Worm (Caenorhabditis elegans) whole organism, young adult: Measurements from ENCODE around the gene R10E9.2.

Experiments
- B0019.2 ChIP-seq: fragments of 200-800 bp; sonication (Bioruptor generic); conservative IDR thresholded peaks from 2 replicates; pipeline ENCODE4 v1.3.6; 2022; ENCODE audit warnings: missing genetic modification reagents, missing genetic modification characterization, missing compliant biosample characterization
- F33H1.4 ChIP-seq: fragments of 200-800 bp; sonication (Bioruptor generic); IDR thresholded peaks from 2 replicates; pipeline ENCODE4 v1.3.6; 2022; ENCODE audit warnings: missing genetic modification reagents, missing genetic modification characterization, missing compliant biosample characterization
- F57A8.1 ChIP-seq: fragments of 200-800 bp; sonication (Bioruptor generic); optimal IDR thresholded peaks from 2 replicates; lab custom pipeline; 2018; ENCODE audit warnings: mild to moderate bottlenecking, missing genetic modification characterization, moderate library complexity, missing compliant biosample characterization
- Y67H2A.10 ChIP-seq: fragments of 200-800 bp; sonication (Bioruptor generic); conservative IDR thresholded peaks from 2 replicates; pipeline ENCODE4 v1.3.6; 2022; ENCODE audit warnings: missing genetic modification reagents, missing genetic modification characterization, missing compliant biosample characterization
- ama-1 ChIP-seq, 3 experiments: fragments of 150-350 bp in 1 of 3; sonication (generic microtip) in 2 of 3; optimal IDR thresholded peaks; 2 replicates each; lab custom pipeline; 2014 to 2018; ENCODE audit warnings: missing biosample characterization in 2 of 3, missing genetic modification characterization in 2 of 3, missing genetic modification reagents in 2 of 3
- attf-6 ChIP-seq: fragments of 200-800 bp; sonication (Bioruptor generic); IDR thresholded peaks from 2 replicates; pipeline ENCODE4 v1.3.6; 2022; ENCODE audit warnings: missing genetic modification reagents, missing genetic modification characterization, missing compliant biosample characterization
- bed-1 ChIP-seq: fragments of 200-800 bp; sonication (Bioruptor generic); IDR thresholded peaks from 2 replicates; pipeline ENCODE4 v1.3.6; 2022; ENCODE audit warnings: missing genetic modification reagents, missing genetic modification characterization, missing compliant biosample characterization
- cebp-1 ChIP-seq, 2 experiments: fragments of 200-800 bp in 1 of 2; sonication (Bioruptor generic) in 1 of 2; sonication (generic microtip) in 1 of 2; IDR thresholded peaks in 1 of 2; optimal IDR thresholded peaks in 1 of 2; 2 replicates each; pipeline versions ENCODE4 v1.3.6 to Lab custom; 2017 to 2022; ENCODE audit warnings: missing compliant biosample characterization in 2 of 2, missing genetic modification characterization in 2 of 2, mild to moderate bottlenecking in 1 of 2, missing genetic modification reagents in 1 of 2, moderate library complexity in 1 of 2
- cebp-2 ChIP-seq: fragments of 200-800 bp; sonication (Bioruptor generic); IDR thresholded peaks from 2 replicates; pipeline ENCODE4 v1.3.6; 2022; ENCODE audit warnings: missing genetic modification characterization, missing compliant biosample characterization
- ceh-27 ChIP-seq: fragments of 200-800 bp; sonication (Bioruptor generic); optimal IDR thresholded peaks from 2 replicates; lab custom pipeline; 2018; ENCODE audit warnings: mild to moderate bottlenecking, missing genetic modification characterization, moderate library complexity, missing compliant biosample characterization
- ceh-79 ChIP-seq: sonication (generic microtip); optimal IDR thresholded peaks from 2 replicates; lab custom pipeline; 2017; ENCODE audit warnings: mild to moderate bottlenecking, missing genetic modification characterization, missing compliant biosample characterization
- chd-7 ChIP-seq: sonication (generic microtip); optimal IDR thresholded peaks from 2 replicates; lab custom pipeline; 2016; ENCODE audit warnings: mild to moderate bottlenecking, missing genetic modification characterization, moderate library complexity, missing compliant biosample characterization
- die-1 ChIP-seq: sonication (generic microtip); optimal IDR thresholded peaks from 2 replicates; lab custom pipeline; 2016; ENCODE audit warnings: missing genotype, mild to moderate bottlenecking, missing genetic modification characterization, missing compliant biosample characterization
- egl-18 ChIP-seq: fragments of 200-800 bp; sonication (Bioruptor generic); IDR thresholded peaks from 2 replicates; pipeline ENCODE4 v1.3.6; 2022; ENCODE audit warnings: missing genetic modification reagents, missing genetic modification characterization, missing compliant biosample characterization
- egrh-3 ChIP-seq: fragments of 200-800 bp; sonication (Bioruptor generic); IDR thresholded peaks from 2 replicates; pipeline ENCODE4 v1.3.6; 2022; ENCODE audit warnings: missing genetic modification reagents, missing genetic modification characterization, missing compliant biosample characterization
- him-1 ChIP-seq: sonication (generic microtip); optimal IDR thresholded peaks from 2 replicates; lab custom pipeline; 2016; ENCODE audit warnings: missing genotype, missing genetic modification reagents, missing genetic modification characterization, missing compliant biosample characterization
- hlh-12 ChIP-seq: sonication (generic microtip); optimal IDR thresholded peaks from 2 replicates; lab custom pipeline; 2016; ENCODE audit warnings: missing genetic modification characterization, missing compliant biosample characterization
- lag-1 ChIP-seq: fragments of 200-800 bp; sonication (Bioruptor generic); IDR thresholded peaks from 2 replicates; pipeline ENCODE4 v1.3.6; 2022; ENCODE audit warnings: missing genetic modification reagents, missing genetic modification characterization, missing compliant biosample characterization
- lin-40 ChIP-seq: sonication (generic microtip); optimal IDR thresholded peaks from 2 replicates; lab custom pipeline; 2016; ENCODE audit warnings: missing genetic modification characterization, mild to moderate bottlenecking, missing compliant biosample characterization, missing genotype, missing genetic modification reagents
- madf-10 ChIP-seq: sonication (generic microtip); optimal IDR thresholded peaks from 2 replicates; lab custom pipeline; 2016; ENCODE audit warnings: mild to moderate bottlenecking, missing genetic modification characterization, missing compliant biosample characterization
- madf-3 ChIP-seq: fragments of 200-800 bp; sonication (Bioruptor generic); IDR thresholded peaks from 2 replicates; pipeline ENCODE4 v1.3.6; 2022; ENCODE audit warnings: missing genetic modification reagents, missing genetic modification characterization, missing compliant biosample characterization
- nfya-1 ChIP-seq: sonication (generic microtip); optimal IDR thresholded peaks from 2 replicates; lab custom pipeline; 2017; ENCODE audit warnings: antibody characterized with exemption, missing compliant biosample characterization, missing genetic modification characterization, borderline replicate concordance; ENCODE audit not compliant: insufficient read depth
- nfya-2 ChIP-seq: fragments of 200-800 bp; sonication (Bioruptor generic); IDR thresholded peaks from 2 replicates; pipeline ENCODE4 v1.3.6; 2022; ENCODE audit warnings: missing genetic modification reagents, missing genetic modification characterization, missing compliant biosample characterization
- nfyb-1 ChIP-seq: fragments of 200-800 bp; sonication (Bioruptor generic); IDR thresholded peaks from 2 replicates; pipeline ENCODE4 v1.3.6; 2022; ENCODE audit warnings: missing genetic modification reagents, missing genetic modification characterization, missing compliant biosample characterization
- nhr-80 ChIP-seq: sonication (generic microtip); optimal IDR thresholded peaks from 2 replicates; lab custom pipeline; 2016; ENCODE audit warnings: missing genetic modification characterization, missing compliant biosample characterization
- rcor-1 ChIP-seq: fragments of 200-800 bp; sonication (Bioruptor generic); IDR thresholded peaks from 2 replicates; pipeline ENCODE4 v1.3.6; 2022; ENCODE audit warnings: missing genetic modification reagents, missing genetic modification characterization, missing compliant biosample characterization
- rpc-1 ChIP-seq, 2 experiments: fragments of 150-350 bp in 1 of 2; sonication (generic microtip) in 1 of 2; optimal IDR thresholded peaks; 2 replicates each; lab custom pipeline; 2014 to 2018; ENCODE audit warnings: missing biosample characterization in 1 of 2, missing genetic modification characterization in 1 of 2, missing genetic modification reagents in 1 of 2, missing genotype in 1 of 2
- snpc-1.1 ChIP-seq: sonication (generic microtip); optimal IDR thresholded peaks from 2 replicates; lab custom pipeline; 2017; ENCODE audit warnings: missing genetic modification characterization, mild to moderate bottlenecking, missing compliant biosample characterization, antibody characterized with exemption, moderate library complexity, missing genotype, missing genetic modification reagents; ENCODE audit not compliant: insufficient read depth
- snpc-4 ChIP-seq, 5 experiments: fragments of 150-350 bp in 1 of 5; sonication (generic microtip) in 4 of 5; optimal IDR thresholded peaks; 2 replicates each; lab custom pipeline; 2014 to 2018; ENCODE audit warnings: missing genetic modification characterization in 5 of 5, missing biosample characterization in 3 of 5, antibody characterized with exemption in 2 of 5, mild to moderate bottlenecking in 2 of 5, missing compliant biosample characterization in 2 of 5, missing genotype in 2 of 5, moderate library complexity in 2 of 5, missing genetic modification reagents in 1 of 5
- somi-1 ChIP-seq: fragments of 200-800 bp; sonication (Bioruptor generic); optimal IDR thresholded peaks from 2 replicates; lab custom pipeline; 2018; ENCODE audit warnings: mild to moderate bottlenecking, missing genetic modification characterization, missing compliant biosample characterization
- sptf-2 ChIP-seq: fragments of 200-800 bp; sonication (Bioruptor generic); optimal IDR thresholded peaks from 2 replicates; lab custom pipeline; 2018; ENCODE audit warnings: mild to moderate bottlenecking, missing genetic modification characterization, missing compliant biosample characterization
- tbx-9 ChIP-seq: sonication (generic microtip); optimal IDR thresholded peaks from 2 replicates; lab custom pipeline; 2016; ENCODE audit warnings: borderline replicate concordance, missing genetic modification characterization, inconsistent platforms, missing compliant biosample characterization
- unc-130 ChIP-seq: sonication (generic microtip); optimal IDR thresholded peaks from 2 replicates; lab custom pipeline; 2016; ENCODE audit warnings: missing genetic modification reagents, missing genetic modification characterization, missing compliant biosample characterization
- xnd-1 ChIP-seq: sonication (generic microtip); optimal IDR thresholded peaks from 2 replicates; lab custom pipeline; 2016; ENCODE audit warnings: missing genotype, missing genetic modification reagents, missing genetic modification characterization, missing compliant biosample characterization
- zim-3 ChIP-seq: sonication (generic microtip); optimal IDR thresholded peaks from 2 replicates; lab custom pipeline; 2017; ENCODE audit warnings: mild to moderate bottlenecking, missing genetic modification characterization, moderate library complexity, missing compliant biosample characterization
- ztf-18 ChIP-seq: sonication (generic microtip); optimal IDR thresholded peaks from 2 replicates; lab custom pipeline; 2016; ENCODE audit warnings: missing genotype, mild to moderate bottlenecking, missing genetic modification characterization, missing compliant biosample characterization
- ztf-26 ChIP-seq: sonication (generic microtip); optimal IDR thresholded peaks from 2 replicates; lab custom pipeline; 2017; ENCODE audit warnings: missing genetic modification characterization, missing compliant biosample characterization
- ztf-3 ChIP-seq: fragments of 200-800 bp; sonication (Bioruptor generic); optimal IDR thresholded peaks from 2 replicates; lab custom pipeline; 2018; ENCODE audit warnings: mild to moderate bottlenecking, missing genetic modification characterization, missing compliant biosample characterization

Gene R10E9.2

DNA sequence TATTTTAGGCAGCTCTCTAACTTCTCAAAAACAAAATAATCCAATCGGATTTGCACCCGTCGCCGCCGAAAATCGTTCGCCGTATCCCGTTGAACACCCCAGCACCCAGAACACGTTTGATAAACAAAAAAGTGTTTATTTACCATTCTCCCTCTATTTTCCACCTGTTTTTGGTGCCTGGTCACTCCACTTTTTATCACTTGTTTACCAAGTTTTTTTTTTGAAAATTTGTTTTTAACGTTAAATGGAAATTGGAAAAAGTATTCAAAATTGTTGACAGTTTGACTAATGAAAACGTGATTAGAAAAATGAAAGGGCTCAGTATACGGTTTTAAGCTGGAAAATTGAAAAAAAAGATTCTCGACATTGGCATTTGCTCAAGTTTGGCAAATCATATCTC is 10.9 kb upstream of the R10E9.2 start:
- no peak for TF ChIP-seq nfya-1 (tag; lab: Kevin White, UChicago)
- TF ChIP-seq egl-18 = no peak
- no peak for TF ChIP-seq nfya-2 (GFP tag; lab: Robert Waterston, UW)
- TF ChIP-seq ztf-18 = no peak
- TF ChIP-seq B0019.2 (GFP tag; lab: Robert Waterston, UW) = no peak
- TF ChIP-seq him-1 (tag; lab: Kevin White, UChicago) = no peak
- TF ChIP-seq Y67H2A.10 (GFP tag; lab: Robert Waterston, UW) = no peak
- no peak for TF ChIP-seq ama-1 (optimal IDR thresholded peaks at IDR 0.05; lab: Kevin White, UChicago)
- TF ChIP-seq ama-1 (GFP tag; optimal IDR thresholded peaks at IDR 0.05; lab: Kevin White, UChicago) = no peak
- TF ChIP-seq zim-3 (tag; lab: Kevin White, UChicago) = no peak
- no peak for TF ChIP-seq attf-6 (GFP tag; lab: Robert Waterston, UW)
- TF ChIP-seq somi-1 (GFP tag; lab: Kevin White, UChicago) = no peak
- no peak for TF ChIP-seq rcor-1 (GFP tag; lab: Robert Waterston, UW)
- no peak for TF ChIP-seq lin-40 (tag; lab: Kevin White, UChicago)
- TF ChIP-seq chd-7 = no peak
- no peak for TF ChIP-seq cebp-1 (GFP tag; IDR thresholded peaks at IDR 0.05; lab: Robert Waterston, UW)
- TF ChIP-seq cebp-1 (tag; optimal IDR thresholded peaks at IDR 0.05; lab: Kevin White, UChicago) = no peak
- no peak for TF ChIP-seq snpc-1.1
- no peak for TF ChIP-seq hlh-12 (tag; lab: Kevin White, UChicago)
- no peak for TF ChIP-seq sptf-2 (GFP tag; lab: Kevin White, UChicago)
- TF ChIP-seq xnd-1 (tag; lab: Kevin White, UChicago) = no peak
- TF ChIP-seq, all 124 proteins: peak for 0

DNA sequence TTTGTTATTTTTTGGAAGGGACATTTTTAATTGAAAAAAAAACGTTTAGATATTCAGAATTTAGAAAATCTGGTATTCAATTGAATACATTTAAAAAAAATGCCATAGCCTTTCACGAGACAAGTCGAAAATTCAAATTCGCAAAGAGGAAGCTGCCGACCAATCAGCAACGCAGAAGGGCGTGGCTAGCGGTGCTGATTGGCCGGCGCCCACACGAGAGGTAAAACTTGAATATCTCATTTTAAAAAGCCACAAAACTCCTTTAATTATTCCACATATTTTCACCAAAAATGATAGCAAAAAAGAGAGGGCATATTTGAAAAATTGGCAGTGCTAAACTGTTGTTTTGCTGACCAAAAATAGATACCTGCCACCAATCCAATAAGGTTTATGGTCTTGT is 10.4 kb upstream of the R10E9.2 start:
- TF ChIP-seq nfyb-1 (GFP tag; lab: Robert Waterston, UW) (peak; percentile 63; the same call in 1 of the 2 replicates), ceh-79 (no peak)
- TF ChIP-seq, all 124 proteins: peak for 1

DNA sequence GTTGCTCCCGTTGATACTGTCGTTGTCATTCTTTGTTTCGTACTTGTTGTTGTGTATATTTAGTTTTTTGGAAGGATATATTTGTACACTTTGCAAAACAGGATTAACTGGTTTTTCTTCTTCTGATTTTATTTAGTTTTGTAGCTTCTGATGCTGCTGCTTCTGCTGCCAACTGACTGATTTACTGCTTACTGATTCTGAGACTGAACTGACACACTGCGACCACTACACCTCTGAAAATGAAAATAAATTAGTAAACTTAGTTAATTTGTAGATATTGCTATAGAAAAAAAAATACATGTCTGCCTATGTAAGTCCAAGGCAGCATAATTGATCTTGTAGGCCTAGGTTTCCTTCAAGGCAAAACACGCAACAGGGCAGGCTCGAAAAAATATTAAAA is 8.6 kb upstream of the R10E9.2 start, which contains the start of gene R10E9.4:
R10E9.4 (minus strand) TSS at position 101 of the 400 bp plus-strand sequence.
- TF ChIP-seq somi-1 (GFP tag; lab: Kevin White, UChicago) = no peak
- TF ChIP-seq ztf-26 (tag; lab: Kevin White, UChicago) = no peak
- TF ChIP-seq die-1 (tag; lab: Kevin White, UChicago) = no peak
- no peak for TF ChIP-seq egrh-3 (GFP tag; lab: Robert Waterston, UW)
- TF ChIP-seq nhr-80 (tag; lab: Kevin White, UChicago) = no peak
- TF ChIP-seq rpc-1 (optimal IDR thresholded peaks at IDR 0.05; lab: Kevin White, UChicago) = no peak
- TF ChIP-seq rpc-1 (tag; optimal IDR thresholded peaks at IDR 0.05; lab: Kevin White, UChicago) = no peak

DNA sequence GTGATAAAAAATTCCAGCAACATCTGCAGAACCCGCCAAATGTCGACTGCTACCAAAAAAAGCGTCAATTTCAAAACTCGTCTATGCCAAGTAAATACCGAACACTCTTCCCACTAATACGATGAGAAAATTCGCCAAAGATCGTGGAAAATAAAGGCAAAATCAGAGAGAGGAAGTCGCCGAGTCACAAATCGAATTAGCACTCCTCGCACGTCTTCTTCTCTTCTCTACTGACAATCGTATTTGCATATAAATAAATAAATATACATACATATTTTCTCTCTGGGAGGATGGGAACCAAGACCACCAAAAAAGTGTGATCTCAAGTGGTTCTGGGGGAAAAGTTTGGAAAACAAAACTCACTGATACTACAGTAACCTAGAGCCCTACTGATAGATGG is 6.3 kb upstream of the R10E9.2 start:
- TF ChIP-seq madf-3 = no peak
- TF ChIP-seq cebp-2 (GFP tag; lab: Robert Waterston, UW) = no peak
- TF ChIP-seq ztf-3 (GFP tag; lab: Kevin White, UChicago) = no peak
- TF ChIP-seq tbx-9 (tag; lab: Kevin White, UChicago) = no peak
- no peak for TF ChIP-seq madf-10 (tag; lab: Kevin White, UChicago)
- TF ChIP-seq lag-1 = no peak
- no peak for TF ChIP-seq ceh-27 (GFP tag; lab: Kevin White, UChicago)
- no peak for TF ChIP-seq F57A8.1 (GFP tag; lab: Kevin White, UChicago)
- TF ChIP-seq bed-1 = no peak
- TF ChIP-seq snpc-4 (GFP tag; optimal IDR thresholded peaks at IDR 0.05; lab: Kevin White, UChicago) = no peak
- no peak for TF ChIP-seq snpc-4 (tag; optimal IDR thresholded peaks at IDR 0.05; lab: Kevin White, UChicago)
- no peak for TF ChIP-seq unc-130 (GFP tag; lab: Kevin White, UChicago)
- no peak for TF ChIP-seq F33H1.4 (GFP tag; lab: Robert Waterston, UW)
